Fruit fly (Drosophila melanogaster) S2 (cell line): Measurements from ENCODE around the gene Axs.

Experiments used
- CG8478 ChIP-seq: fragments of >200 bp; optimal IDR thresholded peaks from 2 replicates; lab custom pipeline; 2018
- CTCF ChIP-seq, 2 experiments: fragments of >200 bp; optimal IDR thresholded peaks; 2 replicates each; lab custom pipeline; 2018

DNA sequence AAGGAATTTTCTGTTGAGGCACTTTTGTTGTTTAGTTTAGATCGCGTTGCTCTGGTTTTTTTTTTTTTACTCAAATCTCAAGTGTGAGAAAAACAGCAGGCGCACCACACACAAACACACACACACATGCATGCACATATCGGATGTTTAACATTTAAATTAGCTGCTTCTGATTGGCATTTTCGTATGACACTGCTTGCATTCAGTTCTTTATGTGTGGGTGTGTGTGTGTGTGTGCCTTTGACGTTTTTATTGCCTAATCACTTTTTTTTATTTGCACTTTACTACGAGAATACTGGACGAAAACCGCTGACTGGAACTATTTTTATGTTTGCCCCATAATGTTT lies 35.3 kb downstream of the Axs start:
- TF ChIP-seq CTCF (optimal IDR thresholded peaks at IDR 0.05; lab: Kevin White, UChicago) (no peak), CG8478 (lab: Kevin White, UChicago) (no peak)
